Worm (Caenorhabditis elegans) whole organism, L4/young adult: Measurements from ENCODE around the gene pes-23.
"Not testable (repeated sequence)": the region's sequence is repeated elsewhere in the genome, so short reads cannot be mapped to it uniquely, and the experiment has no call there.

Source experiments
- W03F9.2 ChIP-seq: fragments of 150-350 bp; optimal IDR thresholded peaks from 2 replicates; lab custom pipeline; 2014; ENCODE audit warnings: missing biosample characterization, missing genetic modification characterization
- dao-5 ChIP-seq: sonication (generic microtip); optimal IDR thresholded peaks from 2 replicates; lab custom pipeline; 2016; ENCODE audit warnings: missing genotype, missing genetic modification characterization, moderate library complexity, missing compliant biosample characterization
- him-1 ChIP-seq: sonication (generic microtip); optimal IDR thresholded peaks from 2 replicates; lab custom pipeline; 2016; ENCODE audit warnings: missing genotype, missing genetic modification reagents, missing genetic modification characterization, missing compliant biosample characterization

The pes-23 gene

ce11 chrX:6901078-6901477, at the start of gene pes-23:
Gene pes-23, plus strand, starts transcription at chrX:6901378.
- TF ChIP-seq dao-5 (tag; lab: Kevin White, UChicago): no peak
- no peak for TF ChIP-seq W03F9.2 (tag; lab: Kevin White, UChicago)
- no peak for TF ChIP-seq him-1

- TF ChIP-seq him-1 (no peak), W03F9.2 (tag; lab: Kevin White, UChicago) (no peak), dao-5 (tag; lab: Kevin White, UChicago) (no peak)
Observed at ce11 chrX:6853318-6853717, 47.9 kb upstream of the pes-23 start, which contains the start of gene rig-3. Gene rig-3, plus strand, starts transcription at chrX:6853618.

- TF ChIP-seq dao-5 (tag; lab: Kevin White, UChicago) (no peak), him-1 (no peak), W03F9.2 (tag; lab: Kevin White, UChicago) (no peak)
Observed at ce11 chrX:6856793-6857192, 44.4 kb upstream of the pes-23 start.

- TF ChIP-seq dao-5 (tag; lab: Kevin White, UChicago): no peak
- no peak for TF ChIP-seq W03F9.2 (tag; lab: Kevin White, UChicago)
- no peak for TF ChIP-seq him-1
Observed at ce11 chrX:6861564-6861963, 39.6 kb upstream of the pes-23 start.

ce11 chrX:6863032-6863431, 38.1 kb upstream of the pes-23 start, which contains the start of gene nep-4:
Gene nep-4, minus strand, starts transcription at chrX:6863424.
- TF ChIP-seq him-1 (no peak), dao-5 (tag; lab: Kevin White, UChicago) (no peak), W03F9.2 (tag; lab: Kevin White, UChicago) (no peak)

- TF ChIP-seq him-1 (no peak), dao-5 (tag; lab: Kevin White, UChicago) (no peak), W03F9.2 (tag; lab: Kevin White, UChicago) (no peak)
Observed at ce11 chrX:6865839-6866238, 35.3 kb upstream of the pes-23 start, which contains the start of gene odr-10. Gene odr-10, minus strand, starts transcription at chrX:6865939.

- TF ChIP-seq him-1 (no peak), dao-5 (tag; lab: Kevin White, UChicago) (no peak), W03F9.2 (tag; lab: Kevin White, UChicago) (no peak)
Observed at ce11 chrX:6866900-6867299, 34.3 kb upstream of the pes-23 start.

- TF ChIP-seq dao-5 (tag; lab: Kevin White, UChicago) (peak; percentile 85), W03F9.2 (tag; lab: Kevin White, UChicago) (peak; percentile 47), him-1 (no peak)
Observed at ce11 chrX:6867707-6868106, 33.5 kb upstream of the pes-23 start.

- not testable (repeated sequence) for TF ChIP-seq him-1; dao-5 (tag; lab: Kevin White, UChicago); W03F9.2 (tag; lab: Kevin White, UChicago)
Observed at ce11 chrX:6868669-6869068, 32.5 kb upstream of the pes-23 start, which contains the start of gene C53B7.6. Gene C53B7.6, minus strand, starts transcription at chrX:6868769.

- TF ChIP-seq dao-5 (tag; lab: Kevin White, UChicago) (no peak), him-1 (no peak), W03F9.2 (tag; lab: Kevin White, UChicago) (no peak)
Observed at ce11 chrX:6874723-6875122, 26.5 kb upstream of the pes-23 start, which contains the start of gene F41C6.4. Gene F41C6.4, minus strand, starts transcription at chrX:6874823.

- TF ChIP-seq W03F9.2 (tag; lab: Kevin White, UChicago): no peak
- no peak for TF ChIP-seq dao-5 (tag; lab: Kevin White, UChicago)
- TF ChIP-seq him-1: no peak
Observed at ce11 chrX:6875273-6875672, 25.9 kb upstream of the pes-23 start.

ce11 chrX:6877436-6877835, 23.7 kb upstream of the pes-23 start, which contains the start of gene col-173:
Gene col-173, minus strand, starts transcription at chrX:6877536.
- no peak for TF ChIP-seq him-1
- TF ChIP-seq W03F9.2 (tag; lab: Kevin White, UChicago): no peak
- no peak for TF ChIP-seq dao-5 (tag; lab: Kevin White, UChicago)

ce11 chrX:6881795-6882194, 19.4 kb upstream of the pes-23 start, which contains the start of gene F41C6.6:
Gene F41C6.6, minus strand, starts transcription at chrX:6881895.
- not testable (repeated sequence) for TF ChIP-seq dao-5 (tag; lab: Kevin White, UChicago); W03F9.2 (tag; lab: Kevin White, UChicago); him-1

ce11 chrX:6884439-6884838, 16.7 kb upstream of the pes-23 start:
- TF ChIP-seq him-1 (no peak), dao-5 (tag; lab: Kevin White, UChicago) (no peak), W03F9.2 (tag; lab: Kevin White, UChicago) (no peak)
